Worm (Caenorhabditis elegans) whole organism, L4 larva: ENCODE data around the gene hlh-14.

Experiments used
- ces-1 ChIP-seq: fragments of 150-350 bp; sonication (generic microtip); optimal IDR thresholded peaks from 4 replicates; lab custom pipeline; 2014; ENCODE audit warnings: missing biosample characterization, missing genetic modification reagents, missing genetic modification characterization
- unc-130 ChIP-seq: sonication (generic microtip); optimal IDR thresholded peaks from 2 replicates; lab custom pipeline; 2016; ENCODE audit warnings: missing genetic modification reagents, missing genetic modification characterization, missing compliant biosample characterization

DNA sequence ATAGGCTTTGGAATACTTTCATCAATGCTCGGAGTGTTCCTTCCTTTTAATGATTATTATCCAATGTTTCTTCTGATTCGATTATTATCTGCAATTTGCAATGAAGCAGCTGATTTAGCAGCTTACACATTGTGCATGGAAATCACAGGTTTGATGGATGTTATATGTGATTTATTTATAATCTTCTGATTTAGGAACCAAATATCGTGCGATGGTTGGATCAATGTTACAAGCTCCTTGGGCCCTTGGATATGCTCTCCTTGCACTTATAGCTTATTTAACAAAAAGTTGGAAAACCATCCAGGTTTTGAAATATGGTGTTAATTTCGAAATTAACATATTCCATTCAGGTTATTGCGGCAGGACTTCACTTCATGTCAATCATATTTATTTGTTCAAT, 46.8 kb upstream of the hlh-14 start:
- no peak for TF ChIP-seq ces-1 (GFP tag; lab: Kevin White, UChicago)
- no peak for TF ChIP-seq unc-130 (GFP tag; lab: Kevin White, UChicago)
